Worm (Caenorhabditis elegans) whole organism, midembryonic: ENCODE results near the gene frpr-13.

Experiments used
- T22C8.4 ChIP-seq: fragments of 200-800 bp; sonication (Bioruptor generic); IDR thresholded peaks from 2 replicates; pipeline ENCODE4 v1.3.6; 2022; ENCODE audit warnings: missing genetic modification characterization, missing compliant biosample characterization
- cog-1 ChIP-seq: sonication (generic microtip); optimal IDR thresholded peaks from 2 replicates; lab custom pipeline; 2016; ENCODE audit warnings: missing genetic modification characterization, missing compliant biosample characterization
- flt-1 ChIP-seq: fragments of 200-800 bp; sonication (Bioruptor generic); IDR thresholded peaks from 2 replicates; pipeline ENCODE4 v1.3.6; 2022; ENCODE audit warnings: missing genetic modification characterization, missing compliant biosample characterization
- klf-2 ChIP-seq: fragments of 200-800 bp; sonication (Bioruptor generic); conservative IDR thresholded peaks from 2 replicates; pipeline ENCODE4 v1.3.6; 2022; ENCODE audit warnings: missing genetic modification reagents, missing genetic modification characterization, missing compliant biosample characterization
- med-1 ChIP-seq: sonication (generic microtip); optimal IDR thresholded peaks from 2 replicates; lab custom pipeline; 2017; ENCODE audit warnings: missing genetic modification characterization, mild to moderate bottlenecking, missing compliant biosample characterization, antibody characterized with exemption, missing genetic modification reagents; ENCODE audit not compliant: insufficient read depth
- ref-1 ChIP-seq: fragments of 200-800 bp; sonication (Bioruptor generic); conservative IDR thresholded peaks from 2 replicates; pipeline ENCODE4 v1.3.6; 2022; ENCODE audit warnings: missing genetic modification reagents, missing genetic modification characterization, missing compliant biosample characterization
- tab-1 ChIP-seq: fragments of 200-800 bp; sonication (Bioruptor generic); IDR thresholded peaks from 2 replicates; pipeline ENCODE4 v1.3.6; 2022; ENCODE audit warnings: missing genetic modification characterization, missing compliant biosample characterization
- ztf-23 ChIP-seq: fragments of 200-800 bp; sonication (Bioruptor generic); IDR thresholded peaks from 2 replicates; pipeline ENCODE4 v1.3.6; 2022; ENCODE audit warnings: missing genetic modification reagents, missing genetic modification characterization, missing compliant biosample characterization
- ztf-29 ChIP-seq: fragments of 200-800 bp; sonication (Bioruptor generic); IDR thresholded peaks from 2 replicates; pipeline ENCODE4 v1.3.6; 2022; ENCODE audit warnings: missing genetic modification reagents, missing genetic modification characterization, missing compliant biosample characterization

- TF ChIP-seq klf-2 (GFP tag; lab: Robert Waterston, UW), result no peak
- TF ChIP-seq ztf-29 (GFP tag; lab: Robert Waterston, UW), result no peak
- no peak for TF ChIP-seq flt-1 (GFP tag; lab: Robert Waterston, UW)
- no peak for TF ChIP-seq med-1
- TF ChIP-seq T22C8.4 (GFP tag; lab: Robert Waterston, UW), result no peak
- TF ChIP-seq tab-1 (GFP tag; lab: Robert Waterston, UW), result no peak
- no peak for TF ChIP-seq cog-1
- TF ChIP-seq ztf-23 (GFP tag; lab: Robert Waterston, UW), result no peak
- TF ChIP-seq ref-1, result no peak
Measured at ce11 chrV:8949873-8950272, 51.0 kb downstream of the frpr-13 start.
